Worm (Caenorhabditis elegans): ENCODE data around the gene ncx-6.

- TF ChIP-seq flt-1 (GFP tag; IDR thresholded peaks at IDR 0.05) (no peak), ama-1 (optimal IDR thresholded peaks at IDR 0.05) (no peak), aly-1 (tag; optimal IDR thresholded peaks at IDR 0.05) (no peak), tbx-11 (GFP tag; IDR thresholded peaks at IDR 0.05) (no peak)
Measured at ce11 chrIII:9744525-9744924, 30.8 kb upstream of the ncx-6 start.
